Fruit fly (Drosophila melanogaster) whole organism, embryonic: ENCODE results near the gene Drsl1.

ENCODE experiments used
- CG11695 ChIP-seq: fragments of 200-800 bp; sonication (Bioruptor generic); IDR thresholded peaks from 3 replicates; pipeline ENCODE4 v1.3.6; 2022; ENCODE audit warnings: missing biosample characterization, missing genetic modification characterization
- CG12391 ChIP-seq: fragments of 200-800 bp; sonication (Bioruptor generic); optimal IDR thresholded peaks from 3 replicates; lab custom pipeline; 2018; ENCODE audit warnings: missing biosample characterization, mild to moderate bottlenecking, missing genetic modification characterization, moderate library complexity
- Dip2 ChIP-seq: fragments of 200-800 bp; sonication (Bioruptor generic); IDR thresholded peaks from 2 replicates; pipeline ENCODE4 v1.3.6; 2022; ENCODE audit warnings: missing biosample characterization, missing genetic modification characterization
- Doc2 ChIP-seq: fragments of 200-800 bp; sonication (Bioruptor generic); IDR thresholded peaks from 2 replicates; pipeline ENCODE4 v1.3.6; 2022; ENCODE audit warnings: missing biosample characterization, missing genetic modification characterization
- corto ChIP-seq: fragments of 200-800 bp; sonication (Bioruptor generic); optimal IDR thresholded peaks from 2 replicates; lab custom pipeline; 2016; ENCODE audit warnings: missing biosample characterization, mild to moderate bottlenecking, missing genetic modification characterization, moderate library complexity
- fd96Cb ChIP-seq: fragments of 200-800 bp; sonication (Bioruptor generic); optimal IDR thresholded peaks from 2 replicates; lab custom pipeline; 2018; ENCODE audit warnings: missing biosample characterization, mild to moderate bottlenecking, missing genetic modification characterization, moderate library complexity
- ham ChIP-seq: fragments of 200-800 bp; sonication (Bioruptor generic); IDR thresholded peaks from 2 replicates; pipeline ENCODE4 v1.3.6; 2022; ENCODE audit warnings: missing biosample characterization, missing genetic modification characterization
- kni ChIP-seq: fragments of 200-800 bp; sonication (Bioruptor generic); optimal IDR thresholded peaks from 3 replicates; lab custom pipeline; 2017; ENCODE audit warnings: mild to moderate bottlenecking, missing biosample characterization, missing genetic modification reagents, missing genetic modification characterization
- zfh2 ChIP-seq: fragments of 200-800 bp; sonication (Bioruptor generic); optimal IDR thresholded peaks from 2 replicates; lab custom pipeline; 2016; ENCODE audit warnings: missing biosample characterization, missing genetic modification characterization

DNA sequence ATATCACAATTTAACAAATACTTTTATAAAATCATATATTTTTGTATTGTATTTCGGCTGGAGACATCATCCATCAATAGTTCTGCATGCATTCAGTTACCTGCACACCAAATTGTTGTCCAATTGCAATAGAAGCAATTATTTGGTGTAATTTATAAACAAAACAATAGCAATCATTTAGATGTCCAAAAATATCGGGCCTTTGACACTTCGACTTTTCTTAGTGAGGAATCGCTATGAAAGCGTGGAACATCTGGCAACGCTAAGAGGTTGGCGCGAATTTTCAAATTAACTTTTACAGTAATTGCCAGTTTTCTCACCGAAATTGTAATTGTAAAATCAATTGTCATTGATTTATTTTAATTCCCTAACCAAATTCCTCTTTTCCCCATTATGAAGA, 804 bp downstream of the Drsl1 start, which contains the start of gene CG14969:
- TF ChIP-seq kni (GFP tag; lab: Kevin White, UChicago) (no peak), Doc2 (GFP tag; lab: Robert Waterston, UW) (no peak), ham (GFP tag; lab: Robert Waterston, UW) (no peak), corto (no peak), Dip2 (GFP tag; lab: Robert Waterston, UW) (no peak), CG12391 (no peak), CG11695 (GFP tag; lab: Robert Waterston, UW) (no peak), fd96Cb (tag; lab: Kevin White, UChicago) (no peak), zfh2 (GFP tag; lab: Kevin White, UChicago) (no peak)
